Worm (Caenorhabditis elegans) whole organism, early embryonic: Measurements from ENCODE around the gene K08B12.3.

Experiments used
- B0310.2 ChIP-seq: sonication (generic microtip); optimal IDR thresholded peaks from 2 replicates; lab custom pipeline; 2016; ENCODE audit warnings: mild to moderate bottlenecking, missing genetic modification characterization, missing compliant biosample characterization
- F13C5.2 ChIP-seq: sonication (generic microtip); optimal IDR thresholded peaks from 2 replicates; lab custom pipeline; 2017; ENCODE audit warnings: mild to moderate bottlenecking, missing genetic modification characterization, inconsistent platforms, missing compliant biosample characterization
- aly-1 ChIP-seq: sonication (generic microtip); optimal IDR thresholded peaks from 2 replicates; lab custom pipeline; 2016; ENCODE audit warnings: missing genetic modification characterization, missing compliant biosample characterization
- ama-1 ChIP-seq: fragments of 150-350 bp; optimal IDR thresholded peaks from 2 replicates; lab custom pipeline; 2014
- ceh-13 ChIP-seq: fragments of 200-800 bp; sonication (Bioruptor generic); optimal IDR thresholded peaks from 2 replicates; lab custom pipeline; 2018; ENCODE audit warnings: mild to moderate bottlenecking, missing genetic modification characterization, missing compliant biosample characterization
- ets-7 ChIP-seq: sonication (generic microtip); optimal IDR thresholded peaks from 2 replicates; lab custom pipeline; 2016; ENCODE audit warnings: missing genotype, missing genetic modification characterization, missing compliant biosample characterization
- flt-1 ChIP-seq: fragments of 200-800 bp; sonication (Bioruptor generic); IDR thresholded peaks from 2 replicates; pipeline ENCODE4 v1.3.6; 2022; ENCODE audit warnings: missing genetic modification characterization, missing compliant biosample characterization
- hmg-4 ChIP-seq: fragments of 200-800 bp; sonication (Bioruptor generic); optimal IDR thresholded peaks from 2 replicates; lab custom pipeline; 2018; ENCODE audit warnings: mild to moderate bottlenecking, missing genetic modification characterization, missing compliant biosample characterization
- pes-1 ChIP-seq: fragments of 200-800 bp; sonication (Bioruptor generic); IDR thresholded peaks from 2 replicates; pipeline ENCODE4 v1.3.6; 2022; ENCODE audit warnings: missing genetic modification reagents, missing genetic modification characterization, missing compliant biosample characterization
- sea-1 ChIP-seq: fragments of 200-800 bp; sonication (Bioruptor generic); conservative IDR thresholded peaks from 2 replicates; pipeline ENCODE4 v1.3.6; 2022; ENCODE audit warnings: missing genetic modification characterization, missing compliant biosample characterization
- tbx-37 ChIP-seq: fragments of 200-800 bp; sonication (Bioruptor generic); conservative IDR thresholded peaks from 2 replicates; pipeline ENCODE4 v1.3.6; 2022; ENCODE audit warnings: missing genetic modification reagents, missing genetic modification characterization, missing compliant biosample characterization
- tra-4 ChIP-seq: sonication (generic microtip); optimal IDR thresholded peaks from 2 replicates; lab custom pipeline; 2017; ENCODE audit warnings: missing genetic modification characterization, missing compliant biosample characterization

DNA sequence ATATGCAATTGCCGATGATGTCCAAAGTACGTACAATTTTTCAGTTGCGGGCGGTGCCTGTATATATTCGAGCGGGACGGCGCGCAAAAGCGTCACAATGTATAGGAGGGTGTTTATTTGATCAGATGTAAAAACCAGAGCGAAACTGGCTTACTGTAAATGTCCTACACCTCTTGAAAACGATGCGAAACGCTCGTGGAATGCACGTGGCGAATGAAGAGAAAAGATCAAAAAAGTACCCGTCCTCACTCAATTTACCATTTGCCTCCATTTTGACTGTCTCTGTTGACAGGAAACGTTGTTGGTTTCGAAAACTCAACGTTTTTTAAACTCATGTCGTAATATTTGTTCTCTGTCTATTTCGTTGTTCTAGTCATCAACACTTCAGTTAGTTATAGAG is 5.8 kb downstream of the K08B12.3 start:
- TF ChIP-seq sea-1 (GFP tag; lab: Robert Waterston, UW), result no peak
- no peak for TF ChIP-seq B0310.2 (tag; lab: Kevin White, UChicago)
- TF ChIP-seq tra-4 (tag; lab: Kevin White, UChicago), result no peak
- no peak for TF ChIP-seq aly-1
- TF ChIP-seq pes-1 (GFP tag; lab: Robert Waterston, UW), result no peak
- TF ChIP-seq ama-1 (lab: Kevin White, UChicago), result no peak
- TF ChIP-seq F13C5.2 (tag; lab: Kevin White, UChicago), result no peak
- no peak for TF ChIP-seq flt-1 (GFP tag; lab: Robert Waterston, UW)
- no peak for TF ChIP-seq ceh-13 (GFP tag; lab: Kevin White, UChicago)
- no peak for TF ChIP-seq hmg-4 (GFP tag; lab: Kevin White, UChicago)
- TF ChIP-seq ets-7 (tag; lab: Kevin White, UChicago), result no peak
- no peak for TF ChIP-seq tbx-37 (GFP tag; lab: Robert Waterston, UW)
